Worm (Caenorhabditis elegans): ENCODE data around the gene kvs-5.

ce11 chrIV:707635-708034, 28.9 kb upstream of the kvs-5 start, which contains the start of gene cutl-26:
- no peak for TF ChIP-seq pat-9 (tag; optimal IDR thresholded peaks at IDR 0.05)
- TF ChIP-seq pqm-1 (tag; optimal IDR thresholded peaks at IDR 0.05) = no peak
- no peak for TF ChIP-seq elt-2 (tag; optimal IDR thresholded peaks at IDR 0.05)
- TF ChIP-seq ref-2 (tag; optimal IDR thresholded peaks at IDR 0.05) = no peak
- TF ChIP-seq dmd-4 (tag; optimal IDR thresholded peaks at IDR 0.05; ENCODE audit: borderline replicate concordance) = no peak
- no peak for TF ChIP-seq odd-2 (tag; optimal IDR thresholded peaks at IDR 0.05)
- TF ChIP-seq pag-3 (tag; optimal IDR thresholded peaks at IDR 0.05; ENCODE audit: borderline replicate concordance) = no peak
- no peak for TF ChIP-seq ztf-16 (tag; optimal IDR thresholded peaks at IDR 0.05)
- TF ChIP-seq ets-4 (tag; optimal IDR thresholded peaks at IDR 0.05) = no peak
- TF ChIP-seq hlh-13 (GFP tag; optimal IDR thresholded peaks at IDR 0.05) = no peak
- TF ChIP-seq ceh-31 (tag; optimal IDR thresholded peaks at IDR 0.05) = no peak
